Worm (Caenorhabditis elegans): ENCODE results near the gene Y7A5A.5.

ce11 chrX:15746705-15747104, 39.9 kb downstream of the Y7A5A.5 start, which contains the start of gene srxa-9:
- TF ChIP-seq sea-1 (GFP tag; conservative IDR thresholded peaks at IDR 0.05) (no peak), ceh-13 (GFP tag; optimal IDR thresholded peaks at IDR 0.05) (no peak), ceh-36 (tag; optimal IDR thresholded peaks at IDR 0.05) (no peak), ama-1 (optimal IDR thresholded peaks at IDR 0.05) (no peak), flt-1 (GFP tag; IDR thresholded peaks at IDR 0.05) (no peak), tra-4 (tag; optimal IDR thresholded peaks at IDR 0.05) (no peak), ets-7 (tag; optimal IDR thresholded peaks at IDR 0.05) (no peak), scrt-1 (GFP tag; IDR thresholded peaks at IDR 0.05) (no peak), F13C5.2 (tag; optimal IDR thresholded peaks at IDR 0.05) (no peak), hmg-4 (GFP tag; optimal IDR thresholded peaks at IDR 0.05) (no peak)
